Fruit fly (Drosophila melanogaster): ENCODE results near the gene plh.

Gene plh

dm6 chr3R:4996529-4996975 lies 14.3 kb downstream of the plh start (continued):
- no peak for TF ChIP-seq CG5245 (GFP tag; optimal IDR thresholded peaks at IDR 0.05)
- TF ChIP-seq Jarid2 (GFP tag; optimal IDR thresholded peaks at IDR 0.05): no peak
- no peak for TF ChIP-seq CG11093 (GFP tag; IDR thresholded peaks at IDR 0.05)
- no peak for TF ChIP-seq Aef1 (GFP tag; IDR thresholded peaks at IDR 0.05)
- TF ChIP-seq Nf-YC (tag; optimal IDR thresholded peaks at IDR 0.05): no peak
- no peak for TF ChIP-seq CG10462 (GFP tag; optimal IDR thresholded peaks at IDR 0.05)
- TF ChIP-seq croc (GFP tag; conservative IDR thresholded peaks at IDR 0.05): no peak
- no peak for TF ChIP-seq CG2202 (tag; optimal IDR thresholded peaks at IDR 0.05)
- no peak for TF ChIP-seq gcm2 (GFP tag; optimal IDR thresholded peaks at IDR 0.05)
- peak; percentile 72 for TF ChIP-seq Hey (tag; optimal IDR thresholded peaks at IDR 0.05)
- no peak for TF ChIP-seq row (GFP tag; IDR thresholded peaks at IDR 0.05)
- TF ChIP-seq aop (GFP tag; IDR thresholded peaks at IDR 0.05): 0 out of 2 replicates have a peak, but pooled peaks have one; percentile 47
- TF ChIP-seq trh (GFP tag; optimal IDR thresholded peaks at IDR 0.05): no peak
- TF ChIP-seq gt (GFP tag; IDR thresholded peaks at IDR 0.05): no peak
- no peak for TF ChIP-seq wdn (GFP tag; IDR thresholded peaks at IDR 0.05)
- no peak for TF ChIP-seq CG9727 (GFP tag; optimal IDR thresholded peaks at IDR 0.05)
- no peak for TF ChIP-seq jumu (GFP tag; optimal IDR thresholded peaks at IDR 0.05)
- no peak for TF ChIP-seq tio (GFP tag; optimal IDR thresholded peaks at IDR 0.05)
- TF ChIP-seq phol (tag; optimal IDR thresholded peaks at IDR 0.05): no peak
- TF ChIP-seq Antp (GFP tag; optimal IDR thresholded peaks at IDR 0.05): no peak
- TF ChIP-seq klu (GFP tag; IDR thresholded peaks at IDR 0.05): no peak
- TF ChIP-seq tll (GFP tag; optimal IDR thresholded peaks at IDR 0.05): peak in 1 of 2 experiments; percentile 85
- no peak for TF ChIP-seq tna (GFP tag; IDR thresholded peaks at IDR 0.05; ENCODE audit: partially characterized antibody)
- no peak for TF ChIP-seq ham (GFP tag; IDR thresholded peaks at IDR 0.05)
- no peak for TF ChIP-seq C15 (GFP tag; IDR thresholded peaks at IDR 0.05)
- TF ChIP-seq CkIIα-i1 (GFP tag; IDR thresholded peaks at IDR 0.05): no peak
- no peak for TF ChIP-seq Ada2b (GFP tag; IDR thresholded peaks at IDR 0.05)
- no peak for TF ChIP-seq Max (GFP tag; optimal IDR thresholded peaks at IDR 0.05)
- no peak for TF ChIP-seq MESR4 (GFP tag; optimal IDR thresholded peaks at IDR 0.05)
- TF ChIP-seq Mad (GFP tag; optimal IDR thresholded peaks at IDR 0.05): no peak
- peak; percentile 15; the same call in 1 of the 2 replicates for TF ChIP-seq ttk (GFP tag; IDR thresholded peaks at IDR 0.05)
- TF ChIP-seq CG32767 (GFP tag; IDR thresholded peaks at IDR 0.05): no peak
- no peak for TF ChIP-seq slbo (GFP tag; IDR thresholded peaks at IDR 0.05)
- TF ChIP-seq CTCF (GFP tag; optimal IDR thresholded peaks at IDR 0.05): no peak
- no peak for TF ChIP-seq CG13287 (GFP tag; IDR thresholded peaks at IDR 0.05; ENCODE audit: partially characterized antibody)
- TF ChIP-seq Bgb (GFP tag; IDR thresholded peaks at IDR 0.05; ENCODE audit: partially characterized antibody): no peak
- TF ChIP-seq Ravus (GFP tag; IDR thresholded peaks at IDR 0.05): no peak
- TF ChIP-seq CG11085 (GFP tag; IDR thresholded peaks at IDR 0.05): no peak
- no peak for TF ChIP-seq pzg (GFP tag; optimal IDR thresholded peaks at IDR 0.05)
- no peak for TF ChIP-seq dimm (GFP tag; IDR thresholded peaks at IDR 0.05)
- no peak for TF ChIP-seq kay (GFP tag; optimal IDR thresholded peaks at IDR 0.05)
- no peak for TF ChIP-seq CG10321 (GFP tag; IDR thresholded peaks at IDR 0.05)
- no peak for TF ChIP-seq CG9609 (GFP tag; optimal IDR thresholded peaks at IDR 0.05)
- TF ChIP-seq MTF-1 (GFP tag; optimal IDR thresholded peaks at IDR 0.05; ENCODE audit: borderline replicate concordance): no peak
- TF ChIP-seq btn (GFP tag; optimal IDR thresholded peaks at IDR 0.05): no peak
- no peak for TF ChIP-seq YL-1 (GFP tag; optimal IDR thresholded peaks at IDR 0.05)
- no peak for TF ChIP-seq Dad (GFP tag; optimal IDR thresholded peaks at IDR 0.05)
- no peak for TF ChIP-seq CG8765 (GFP tag; IDR thresholded peaks at IDR 0.05)
- TF ChIP-seq ash1 (GFP tag; optimal IDR thresholded peaks at IDR 0.05): peak; percentile 32
- no peak for TF ChIP-seq bowl (GFP tag; IDR thresholded peaks at IDR 0.05)
- TF ChIP-seq HLH3B (GFP tag; IDR thresholded peaks at IDR 0.05): 0 out of 2 replicates have a peak, but pooled peaks have one; percentile 8
- TF ChIP-seq hbn (GFP tag; IDR thresholded peaks at IDR 0.05; ENCODE audit: partially characterized antibody): no peak
- TF ChIP-seq cad (GFP tag; optimal IDR thresholded peaks at IDR 0.05): peak; percentile 33
